Worm (Caenorhabditis elegans) whole organism, mixed stage, embryonic: ENCODE data around the gene nhr-13.

ENCODE experiments used
- ham-2 ChIP-seq: fragments of 200-800 bp; sonication (Bioruptor generic); optimal IDR thresholded peaks from 2 replicates; lab custom pipeline; 2018; ENCODE audit warnings: mild to moderate bottlenecking, missing genetic modification characterization, missing compliant biosample characterization
- hlh-1 ChIP-seq: fragments of 150-350 bp; optimal IDR thresholded peaks from 2 replicates; lab custom pipeline; 2014; ENCODE audit warnings: missing biosample characterization, missing genetic modification reagents, missing genetic modification characterization
- nhr-2 ChIP-seq: fragments of 150-350 bp; optimal IDR thresholded peaks from 2 replicates; lab custom pipeline; 2014; ENCODE audit warnings: missing biosample characterization, missing genetic modification characterization
- nhr-28 ChIP-seq: fragments of 150-350 bp; optimal IDR thresholded peaks from 2 replicates; lab custom pipeline; 2014; ENCODE audit warnings: missing biosample characterization, missing genetic modification characterization
- nhr-76 ChIP-seq: sonication (generic microtip); optimal IDR thresholded peaks from 2 replicates; lab custom pipeline; 2017; ENCODE audit warnings: missing biosample characterization, missing genetic modification characterization
- sem-2 ChIP-seq: fragments of 200-800 bp; sonication (Bioruptor generic); optimal IDR thresholded peaks from 2 replicates; lab custom pipeline; 2018; ENCODE audit warnings: mild to moderate bottlenecking, missing genetic modification characterization, missing compliant biosample characterization
- snpc-4 ChIP-seq: fragments of 150-350 bp; optimal IDR thresholded peaks from 2 replicates; lab custom pipeline; 2014; ENCODE audit warnings: missing biosample characterization, missing genetic modification characterization
- unc-62 ChIP-seq: fragments of 150-350 bp; optimal IDR thresholded peaks from 2 replicates; lab custom pipeline; 2014; ENCODE audit warnings: missing biosample characterization, missing genetic modification reagents, missing genetic modification characterization

- TF ChIP-seq nhr-28 (tag; lab: Kevin White, UChicago), result no peak
- TF ChIP-seq unc-62 (GFP tag; lab: Kevin White, UChicago), result no peak
- no peak for TF ChIP-seq ham-2 (GFP tag; lab: Kevin White, UChicago)
- no peak for TF ChIP-seq nhr-2 (tag; lab: Kevin White, UChicago)
- no peak for TF ChIP-seq sem-2
- TF ChIP-seq nhr-76 (tag; lab: Kevin White, UChicago), result no peak
- no peak for TF ChIP-seq hlh-1 (tag; lab: Kevin White, UChicago)
- TF ChIP-seq snpc-4, result no peak
These were observed 32.8 kb downstream of the nhr-13 start, which contains the start of gene nhr-103 for ce11 chrV:2225130-2225529.
